Worm (Caenorhabditis elegans): ENCODE measurements around the gene C09H10.5.
A peak's percentile ranks its signal among the peaks of the same experiment; 100 is the strongest.

DNA sequence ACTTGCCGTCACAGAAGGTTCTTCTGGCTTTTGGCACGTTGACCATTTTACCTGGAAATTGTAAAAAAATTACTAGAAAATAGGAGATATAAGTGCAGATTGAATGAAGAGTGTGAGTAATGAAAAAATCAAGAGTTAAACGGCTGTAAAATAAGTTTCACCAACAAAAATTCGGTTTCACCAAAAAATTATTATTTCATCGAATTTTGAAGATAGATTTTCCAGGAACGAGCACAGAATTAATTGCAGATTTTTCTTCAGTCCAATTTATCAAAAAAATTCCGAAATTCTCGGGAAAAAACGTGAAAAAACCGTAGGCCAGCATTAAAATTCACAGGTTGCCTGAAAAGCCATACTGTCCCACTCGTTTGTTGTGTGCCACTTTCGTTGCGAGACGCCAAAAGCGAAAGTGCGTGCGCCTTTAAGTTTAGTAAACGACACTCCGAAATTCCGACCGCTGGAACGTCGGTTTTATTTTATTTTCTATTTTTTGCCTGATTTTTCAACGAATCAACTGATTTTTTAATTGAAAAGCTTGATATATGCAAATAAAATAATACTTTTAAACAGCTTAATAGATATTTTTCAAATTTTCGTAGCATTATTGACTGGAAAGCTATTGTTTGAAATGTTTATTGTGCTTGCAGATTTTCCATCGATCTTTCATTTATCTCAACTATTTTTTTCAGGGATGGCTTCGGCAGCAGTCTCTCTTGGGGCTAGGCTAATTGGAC, 6.2 kb downstream of the C09H10.5 start, which contains the start of the genes rpl-36.A and nuo-1:
- TF ChIP-seq rec-8 (tag; optimal IDR thresholded peaks at IDR 0.05) (no peak), hmg-1.2 (GFP tag; IDR thresholded peaks at IDR 0.05) (peak; percentile 42; the same call in 1 of the 2 replicates), lin-54 (GFP tag; optimal IDR thresholded peaks at IDR 0.05) (peak; percentile 73), madf-8 (GFP tag; conservative IDR thresholded peaks at IDR 0.05) (peak; percentile 55), unc-130 (GFP tag; optimal IDR thresholded peaks at IDR 0.05) (no peak), pbrm-1 (GFP tag; IDR thresholded peaks at IDR 0.05) (peak; percentile 14; the same call in 1 of the 2 replicates), hsf-1 (GFP tag; IDR thresholded peaks at IDR 0.05) (no peak), ama-1 (optimal IDR thresholded peaks at IDR 0.05) (no peak), ama-1 (GFP tag; optimal IDR thresholded peaks at IDR 0.05) (no peak), efl-1 (GFP tag; optimal IDR thresholded peaks at IDR 0.05) (peak; percentile 13), ztf-22 (GFP tag; optimal IDR thresholded peaks at IDR 0.05) (no peak), sea-2 (GFP tag; IDR thresholded peaks at IDR 0.05) (no peak), Y67H2A.10 (GFP tag; conservative IDR thresholded peaks at IDR 0.05) (no peak)
